Fruit fly (Drosophila melanogaster): Measurements from ENCODE around the gene CG32829.
A peak's percentile ranks its signal among the peaks of the same experiment; 100 is the strongest.

CG32829 gene

dm6 chr2L:6931821-6932220 is 15.6 kb upstream of the CG32829 start, which contains the start of gene CG43232:
Gene CG43232, plus strand, starts transcription at chr2L:6932121.
- no peak for TF ChIP-seq sage (GFP tag; optimal IDR thresholded peaks at IDR 0.05)
- TF ChIP-seq woc (GFP tag; optimal IDR thresholded peaks at IDR 0.05): no peak
- no peak for TF ChIP-seq HLH106 (tag; optimal IDR thresholded peaks at IDR 0.05)
- no peak for TF ChIP-seq lola (GFP tag; optimal IDR thresholded peaks at IDR 0.05)
- TF ChIP-seq jim (GFP tag; optimal IDR thresholded peaks at IDR 0.05): no peak
- no peak for TF ChIP-seq Sp1 (GFP tag; optimal IDR thresholded peaks at IDR 0.05)

- TF ChIP-seq OdsH (GFP tag; optimal IDR thresholded peaks at IDR 0.05) (no peak), Vsx2 (GFP tag; optimal IDR thresholded peaks at IDR 0.05; ENCODE audit: partially characterized antibody) (no peak), jim (GFP tag; optimal IDR thresholded peaks at IDR 0.05) (no peak), tai (GFP tag; optimal IDR thresholded peaks at IDR 0.05) (no peak), Jra (GFP tag; optimal IDR thresholded peaks at IDR 0.05) (no peak), foxo (GFP tag; optimal IDR thresholded peaks at IDR 0.05) (no peak), dmrt93B (GFP tag; optimal IDR thresholded peaks at IDR 0.05) (no peak), Hnf4 (GFP tag; optimal IDR thresholded peaks at IDR 0.05) (no peak), fru (GFP tag; optimal IDR thresholded peaks at IDR 0.05) (no peak), sage (GFP tag; optimal IDR thresholded peaks at IDR 0.05) (no peak), psq (GFP tag; optimal IDR thresholded peaks at IDR 0.05) (no peak), CG9705 (GFP tag; optimal IDR thresholded peaks at IDR 0.05) (no peak), Abd-B (GFP tag; optimal IDR thresholded peaks at IDR 0.05) (no peak), Hr83 (GFP tag; optimal IDR thresholded peaks at IDR 0.05; ENCODE audit: poor library complexity, severe bottlenecking) (no peak), sv (GFP tag; optimal IDR thresholded peaks at IDR 0.05) (no peak), ey (GFP tag; optimal IDR thresholded peaks at IDR 0.05) (no peak)
Observed at dm6 chr2L:6925114-6925513, 8.9 kb upstream of the CG32829 start.

- peak; percentile 77 for TF ChIP-seq fru (GFP tag; optimal IDR thresholded peaks at IDR 0.05)
- TF ChIP-seq OdsH (GFP tag; optimal IDR thresholded peaks at IDR 0.05): peak; percentile 82
- TF ChIP-seq dsf (GFP tag; optimal IDR thresholded peaks at IDR 0.05; ENCODE audit: borderline replicate concordance): no peak
- TF ChIP-seq rgr (GFP tag; optimal IDR thresholded peaks at IDR 0.05): peak; percentile 83
- peak; percentile 74 for TF ChIP-seq br (GFP tag; optimal IDR thresholded peaks at IDR 0.05)
- peak; percentile 57 for TF ChIP-seq sage (GFP tag; optimal IDR thresholded peaks at IDR 0.05)
- TF ChIP-seq sv (GFP tag; optimal IDR thresholded peaks at IDR 0.05): peak; percentile 31
- TF ChIP-seq dl (GFP tag; optimal IDR thresholded peaks at IDR 0.05; ENCODE audit: insufficient read depth in 1 of 2, partially characterized antibody in 2 of 2): peak in 1 of 2 experiments; percentile 35
- no peak for TF ChIP-seq pan (optimal IDR thresholded peaks at IDR 0.05)
- TF ChIP-seq brk (GFP tag; optimal IDR thresholded peaks at IDR 0.05): peak; percentile 76
- no peak for TF ChIP-seq GATAd (GFP tag; optimal IDR thresholded peaks at IDR 0.05)
- peak; percentile 54 for TF ChIP-seq HLH106 (tag; optimal IDR thresholded peaks at IDR 0.05)
- TF ChIP-seq usp (GFP tag; optimal IDR thresholded peaks at IDR 0.05): no peak
- no peak for TF ChIP-seq Dfd (GFP tag; optimal IDR thresholded peaks at IDR 0.05)
- TF ChIP-seq tai (GFP tag; optimal IDR thresholded peaks at IDR 0.05): no peak
- peak; percentile 86 for TF ChIP-seq h (GFP tag; optimal IDR thresholded peaks at IDR 0.05)
- TF ChIP-seq ey (GFP tag; optimal IDR thresholded peaks at IDR 0.05): peak; percentile 83
- TF ChIP-seq CG32264 (GFP tag; optimal IDR thresholded peaks at IDR 0.05): peak; percentile 48
- TF ChIP-seq Abd-B (GFP tag; optimal IDR thresholded peaks at IDR 0.05): no peak
- peak; percentile 83 for TF ChIP-seq Hnf4 (GFP tag; optimal IDR thresholded peaks at IDR 0.05)
- no peak for TF ChIP-seq Hr78 (GFP tag; optimal IDR thresholded peaks at IDR 0.05)
- TF ChIP-seq Dif (GFP tag; optimal IDR thresholded peaks at IDR 0.05; ENCODE audit: partially characterized antibody): peak; percentile 20
- peak; percentile 60 for TF ChIP-seq woc (GFP tag; optimal IDR thresholded peaks at IDR 0.05)
- TF ChIP-seq lola (GFP tag; optimal IDR thresholded peaks at IDR 0.05): no peak
- peak; percentile 54 for TF ChIP-seq Sp1 (GFP tag; optimal IDR thresholded peaks at IDR 0.05)
- TF ChIP-seq jim (GFP tag; optimal IDR thresholded peaks at IDR 0.05): no peak
- no peak for TF ChIP-seq dmrt93B (GFP tag; optimal IDR thresholded peaks at IDR 0.05)
- TF ChIP-seq Rel (GFP tag; optimal IDR thresholded peaks at IDR 0.05): peak; percentile 11
- TF ChIP-seq Rel (tag; optimal IDR thresholded peaks at IDR 0.05): no peak
- TF ChIP-seq psq (GFP tag; optimal IDR thresholded peaks at IDR 0.05): peak; percentile 45
- no peak for TF ChIP-seq Vsx2 (GFP tag; optimal IDR thresholded peaks at IDR 0.05; ENCODE audit: partially characterized antibody)
- TF ChIP-seq Hr83 (GFP tag; optimal IDR thresholded peaks at IDR 0.05; ENCODE audit: poor library complexity, severe bottlenecking): peak; percentile 46
- TF ChIP-seq Jra (GFP tag; optimal IDR thresholded peaks at IDR 0.05): peak; percentile 22
- TF ChIP-seq foxo (GFP tag; optimal IDR thresholded peaks at IDR 0.05): peak in 1 of 2 experiments; percentile 84
- no peak for TF ChIP-seq CG9705 (GFP tag; optimal IDR thresholded peaks at IDR 0.05)
Observed at dm6 chr2L:6922091-6922753, 6.0 kb upstream of the CG32829 start.

Measured in whole organism, wandering third instar larva.